Fruit fly (Drosophila melanogaster): ENCODE measurements around the gene Uch.

Uch gene

dm6 chr2L:2214004-2214403, at the start of gene Uch, which contains the start of gene CG34174:
Gene Uch, minus strand, starts transcription at chr2L:2214211.
Gene CG34174, plus strand, starts transcription at chr2L:2214266.
- TF ChIP-seq CG12768 (GFP tag; optimal IDR thresholded peaks at IDR 0.05) (peak; percentile 24), CG11617 (GFP tag; optimal IDR thresholded peaks at IDR 0.05) (peak; percentile 51), CG7101 (tag; optimal IDR thresholded peaks at IDR 0.05) (peak; percentile 62), CG14711 (tag; optimal IDR thresholded peaks at IDR 0.05) (peak; percentile 7), Crg-1 (GFP tag; optimal IDR thresholded peaks at IDR 0.05) (peak; percentile 78), Mnt (GFP tag; optimal IDR thresholded peaks at IDR 0.05) (peak; percentile 54), toe (GFP tag; optimal IDR thresholded peaks at IDR 0.05) (no peak), CG7045 (GFP tag; optimal IDR thresholded peaks at IDR 0.05) (peak; percentile 11), CG1620 (GFP tag; optimal IDR thresholded peaks at IDR 0.05) (peak; percentile 42), cnc (optimal IDR thresholded peaks at IDR 0.05) (no peak), Hr96 (GFP tag; optimal IDR thresholded peaks at IDR 0.05) (no peak), CG33017 (tag; optimal IDR thresholded peaks at IDR 0.05) (no peak), ovo (GFP tag; optimal IDR thresholded peaks at IDR 0.05) (peak; percentile 25), Clk (GFP tag; optimal IDR thresholded peaks at IDR 0.05) (no peak), kay (GFP tag; ENCODE audit: borderline replicate concordance) (no peak), pad (GFP tag; optimal IDR thresholded peaks at IDR 0.05) (peak; percentile 64), cic (GFP tag; optimal IDR thresholded peaks at IDR 0.05) (peak; percentile 49), bab1 (GFP tag; optimal IDR thresholded peaks at IDR 0.05) (peak; percentile 87)

dm6 chr2L:2263142-2263541, 49.1 kb upstream of the Uch start, which contains the start of gene CG4270:
Gene CG4270, plus strand, starts transcription at chr2L:2263442.
- TF ChIP-seq cnc (optimal IDR thresholded peaks at IDR 0.05), result no peak
- no peak for TF ChIP-seq ovo (GFP tag; optimal IDR thresholded peaks at IDR 0.05)
- no peak for TF ChIP-seq Clk (GFP tag; optimal IDR thresholded peaks at IDR 0.05)
- no peak for TF ChIP-seq Mnt (GFP tag; optimal IDR thresholded peaks at IDR 0.05)
- TF ChIP-seq pad (GFP tag; optimal IDR thresholded peaks at IDR 0.05), result no peak
- no peak for TF ChIP-seq CG33017 (tag; optimal IDR thresholded peaks at IDR 0.05)
- no peak for TF ChIP-seq Hr96 (GFP tag; optimal IDR thresholded peaks at IDR 0.05)
- TF ChIP-seq CG11617 (GFP tag; optimal IDR thresholded peaks at IDR 0.05), result no peak
- no peak for TF ChIP-seq CG12768 (GFP tag; optimal IDR thresholded peaks at IDR 0.05)
- no peak for TF ChIP-seq CG14711 (tag; optimal IDR thresholded peaks at IDR 0.05)
- TF ChIP-seq CG1620 (GFP tag; optimal IDR thresholded peaks at IDR 0.05), result no peak

- TF ChIP-seq cnc (optimal IDR thresholded peaks at IDR 0.05), result no peak
- no peak for TF ChIP-seq Crg-1 (GFP tag; optimal IDR thresholded peaks at IDR 0.05)
- TF ChIP-seq CG1620 (GFP tag; optimal IDR thresholded peaks at IDR 0.05), result no peak
- no peak for TF ChIP-seq Hr96 (GFP tag; optimal IDR thresholded peaks at IDR 0.05)
- no peak for TF ChIP-seq CG11617 (GFP tag; optimal IDR thresholded peaks at IDR 0.05)
- TF ChIP-seq CG7045 (GFP tag; optimal IDR thresholded peaks at IDR 0.05), result no peak
- no peak for TF ChIP-seq toe (GFP tag; optimal IDR thresholded peaks at IDR 0.05)
- no peak for TF ChIP-seq kay (GFP tag; ENCODE audit: borderline replicate concordance)
Measured at dm6 chr2L:2254950-2255349, 40.9 kb upstream of the Uch start, which contains the start of gene Send1. Gene Send1, minus strand, starts transcription at chr2L:2255050.

dm6 chr2L:2252745-2253144, 38.7 kb upstream of the Uch start, which contains the start of gene CG17234:
Gene CG17234, plus strand, starts transcription at chr2L:2253045.
- no peak for TF ChIP-seq bab1 (GFP tag; optimal IDR thresholded peaks at IDR 0.05)
- TF ChIP-seq Crg-1 (GFP tag; optimal IDR thresholded peaks at IDR 0.05), result no peak
- no peak for TF ChIP-seq CG12768 (GFP tag; optimal IDR thresholded peaks at IDR 0.05)
- no peak for TF ChIP-seq ovo (GFP tag; optimal IDR thresholded peaks at IDR 0.05)
- TF ChIP-seq cnc (optimal IDR thresholded peaks at IDR 0.05), result no peak
- TF ChIP-seq CG14711 (tag; optimal IDR thresholded peaks at IDR 0.05), result no peak
- no peak for TF ChIP-seq pad (GFP tag; optimal IDR thresholded peaks at IDR 0.05)
- TF ChIP-seq toe (GFP tag; optimal IDR thresholded peaks at IDR 0.05), result no peak
- TF ChIP-seq tj (GFP tag; optimal IDR thresholded peaks at IDR 0.05), result no peak
- TF ChIP-seq kay (GFP tag; ENCODE audit: borderline replicate concordance), result no peak
- no peak for TF ChIP-seq CG1620 (GFP tag; optimal IDR thresholded peaks at IDR 0.05)
- TF ChIP-seq Mnt (GFP tag; optimal IDR thresholded peaks at IDR 0.05), result no peak
- no peak for TF ChIP-seq Hr96 (GFP tag; optimal IDR thresholded peaks at IDR 0.05)
- TF ChIP-seq cic (GFP tag; optimal IDR thresholded peaks at IDR 0.05), result no peak
- no peak for TF ChIP-seq Clk (GFP tag; optimal IDR thresholded peaks at IDR 0.05)
- TF ChIP-seq CG33017 (tag; optimal IDR thresholded peaks at IDR 0.05), result no peak
- no peak for TF ChIP-seq CG11617 (GFP tag; optimal IDR thresholded peaks at IDR 0.05)
- no peak for TF ChIP-seq CG5204 (GFP tag; optimal IDR thresholded peaks at IDR 0.05)
- TF ChIP-seq CG7101 (tag; optimal IDR thresholded peaks at IDR 0.05), result no peak

dm6 chr2L:2252241-2252640, 38.2 kb upstream of the Uch start, which contains the start of gene CG17239:
Gene CG17239, minus strand, starts transcription at chr2L:2252341.
- TF ChIP-seq CG7045 (GFP tag; optimal IDR thresholded peaks at IDR 0.05), result no peak
- TF ChIP-seq Mnt (GFP tag; optimal IDR thresholded peaks at IDR 0.05), result no peak
- no peak for TF ChIP-seq Crg-1 (GFP tag; optimal IDR thresholded peaks at IDR 0.05)
- no peak for TF ChIP-seq Clk (GFP tag; optimal IDR thresholded peaks at IDR 0.05)
- no peak for TF ChIP-seq toe (GFP tag; optimal IDR thresholded peaks at IDR 0.05)
- no peak for TF ChIP-seq pad (GFP tag; optimal IDR thresholded peaks at IDR 0.05)
- no peak for TF ChIP-seq cic (GFP tag; optimal IDR thresholded peaks at IDR 0.05)
- no peak for TF ChIP-seq CG33017 (tag; optimal IDR thresholded peaks at IDR 0.05)
- TF ChIP-seq CG7101 (tag; optimal IDR thresholded peaks at IDR 0.05), result no peak

- no peak for TF ChIP-seq cnc (optimal IDR thresholded peaks at IDR 0.05)
- TF ChIP-seq CG11617 (GFP tag; optimal IDR thresholded peaks at IDR 0.05), result no peak
- no peak for TF ChIP-seq CG5204 (GFP tag; optimal IDR thresholded peaks at IDR 0.05)
- no peak for TF ChIP-seq CG33017 (tag; optimal IDR thresholded peaks at IDR 0.05)
- no peak for TF ChIP-seq CG1620 (GFP tag; optimal IDR thresholded peaks at IDR 0.05)
- no peak for TF ChIP-seq CG14711 (tag; optimal IDR thresholded peaks at IDR 0.05)
- no peak for TF ChIP-seq Crg-1 (GFP tag; optimal IDR thresholded peaks at IDR 0.05)
- TF ChIP-seq Mnt (GFP tag; optimal IDR thresholded peaks at IDR 0.05), result no peak
- TF ChIP-seq tj (GFP tag; optimal IDR thresholded peaks at IDR 0.05), result no peak
- no peak for TF ChIP-seq toe (GFP tag; optimal IDR thresholded peaks at IDR 0.05)
- no peak for TF ChIP-seq bab1 (GFP tag; optimal IDR thresholded peaks at IDR 0.05)
- TF ChIP-seq kay (GFP tag; ENCODE audit: borderline replicate concordance), result no peak
- TF ChIP-seq ovo (GFP tag; optimal IDR thresholded peaks at IDR 0.05), result no peak
- no peak for TF ChIP-seq CG7045 (GFP tag; optimal IDR thresholded peaks at IDR 0.05)
- no peak for TF ChIP-seq pad (GFP tag; optimal IDR thresholded peaks at IDR 0.05)
- no peak for TF ChIP-seq CG12768 (GFP tag; optimal IDR thresholded peaks at IDR 0.05)
- TF ChIP-seq Hr96 (GFP tag; optimal IDR thresholded peaks at IDR 0.05), result no peak
Measured at dm6 chr2L:2251175-2251574, 37.2 kb upstream of the Uch start, which contains the start of gene Ser12. Gene Ser12, minus strand, starts transcription at chr2L:2251275.
